Fruit fly (Drosophila melanogaster): Measurements from ENCODE around the gene CG7215.

Gene CG7215

dm6 chr3R:18167416-18168237 lies 554 bp upstream of the CG7215 start, which contains the start of gene wrd (continued):
- TF ChIP-seq lbe (GFP tag; optimal IDR thresholded peaks at IDR 0.05) = no peak
- TF ChIP-seq Hr78 (GFP tag; optimal IDR thresholded peaks at IDR 0.05) = no peak
- no peak for TF ChIP-seq psq (GFP tag; optimal IDR thresholded peaks at IDR 0.05)
- TF ChIP-seq D (optimal IDR thresholded peaks at IDR 0.05) = no peak
- no peak for TF ChIP-seq D (GFP tag; optimal IDR thresholded peaks at IDR 0.05)
- TF ChIP-seq gcm (GFP tag; optimal IDR thresholded peaks at IDR 0.05) = no peak
- TF ChIP-seq Lpt (GFP tag; optimal IDR thresholded peaks at IDR 0.05) = no peak
- peak; percentile 19 for TF ChIP-seq CG13775 (GFP tag; optimal IDR thresholded peaks at IDR 0.05)
- TF ChIP-seq ATbp (GFP tag; optimal IDR thresholded peaks at IDR 0.05) = no peak
- no peak for TF ChIP-seq emc (GFP tag; optimal IDR thresholded peaks at IDR 0.05)
- TF ChIP-seq H15 (GFP tag; IDR thresholded peaks at IDR 0.05) = no peak
- no peak for TF ChIP-seq gt (GFP tag; IDR thresholded peaks at IDR 0.05)
- peak; percentile 82 for TF ChIP-seq Med (GFP tag)
- no peak for TF ChIP-seq CG2875 (GFP tag; optimal IDR thresholded peaks at IDR 0.05)
- no peak for TF ChIP-seq CG5953 (GFP tag; IDR thresholded peaks at IDR 0.05)
- no peak for TF ChIP-seq lmd (GFP tag; IDR thresholded peaks at IDR 0.05)
- TF ChIP-seq Bteb2 (GFP tag; optimal IDR thresholded peaks at IDR 0.05) = no peak
- TF ChIP-seq Drgx (GFP tag; IDR thresholded peaks at IDR 0.05) = no peak
- TF ChIP-seq stwl (tag; optimal IDR thresholded peaks at IDR 0.05) = peak; percentile 15
- TF ChIP-seq MESR4 (GFP tag; optimal IDR thresholded peaks at IDR 0.05) = peak; percentile 70
- TF ChIP-seq pzg (GFP tag; optimal IDR thresholded peaks at IDR 0.05) = peak; percentile 34
- TF ChIP-seq CG3726 (GFP tag; IDR thresholded peaks at IDR 0.05) = no peak
- TF ChIP-seq vfl (GFP tag; optimal IDR thresholded peaks at IDR 0.05) = no peak
- peak; percentile 36; the same call in 1 of the 2 replicates for TF ChIP-seq Dref (GFP tag; IDR thresholded peaks at IDR 0.05)
- no peak for TF ChIP-seq otp (GFP tag; IDR thresholded peaks at IDR 0.05)
- no peak for TF ChIP-seq ab (GFP tag; optimal IDR thresholded peaks at IDR 0.05)
- no peak for TF ChIP-seq grn (GFP tag; optimal IDR thresholded peaks at IDR 0.05)
- TF ChIP-seq CTCF (GFP tag; optimal IDR thresholded peaks at IDR 0.05) = no peak
- no peak for TF ChIP-seq wek (GFP tag; optimal IDR thresholded peaks at IDR 0.05)
- TF ChIP-seq CG13624 (GFP tag; optimal IDR thresholded peaks at IDR 0.05) = no peak
- TF ChIP-seq CG7556 (GFP tag; optimal IDR thresholded peaks at IDR 0.05) = no peak
- peak; percentile 47 for TF ChIP-seq ind (GFP tag; optimal IDR thresholded peaks at IDR 0.05)
- TF ChIP-seq z (GFP tag; IDR thresholded peaks at IDR 0.05) = no peak
- TF ChIP-seq CG8290 (GFP tag; optimal IDR thresholded peaks at IDR 0.05) = no peak
- TF ChIP-seq CG8290 (tag; optimal IDR thresholded peaks at IDR 0.05) = peak in 1 of 2 experiments; percentile 28
- no peak for TF ChIP-seq C15 (GFP tag; IDR thresholded peaks at IDR 0.05)
- TF ChIP-seq CG10431 (GFP tag; optimal IDR thresholded peaks at IDR 0.05) = no peak
- TF ChIP-seq HmgD (GFP tag; optimal IDR thresholded peaks at IDR 0.05) = no peak
- TF ChIP-seq Ptx1 (GFP tag; IDR thresholded peaks at IDR 0.05) = no peak
- no peak for TF ChIP-seq CG10209 (GFP tag; optimal IDR thresholded peaks at IDR 0.05)
- TF ChIP-seq HHEX (GFP tag; optimal IDR thresholded peaks at IDR 0.05) = no peak
- TF ChIP-seq Doc2 (GFP tag; IDR thresholded peaks at IDR 0.05) = no peak
- no peak for TF ChIP-seq Poxn (GFP tag; IDR thresholded peaks at IDR 0.05)
- TF ChIP-seq kah (GFP tag; optimal IDR thresholded peaks at IDR 0.05) = no peak
- TF ChIP-seq Awh (GFP tag; IDR thresholded peaks at IDR 0.05) = no peak
- TF ChIP-seq eve (GFP tag; optimal IDR thresholded peaks at IDR 0.05) = no peak
- TF ChIP-seq aop (GFP tag; IDR thresholded peaks at IDR 0.05) = no peak
- no peak for TF ChIP-seq trem (tag; optimal IDR thresholded peaks at IDR 0.05)
- TF ChIP-seq CG2120 (GFP tag; optimal IDR thresholded peaks at IDR 0.05) = peak; percentile 38
- TF ChIP-seq CG30020 (tag; optimal IDR thresholded peaks at IDR 0.05) = peak; percentile 5
- TF ChIP-seq phol (tag; optimal IDR thresholded peaks at IDR 0.05) = peak; percentile 16
- TF ChIP-seq Hmx (GFP tag; optimal IDR thresholded peaks at IDR 0.05) = no peak
